Worm (Caenorhabditis elegans): ENCODE results near the gene ztf-18.

Gene ztf-18

ce11 chrIII:896904-897303 is 1.4 kb upstream of the ztf-18 start:
- TF ChIP-seq nhr-237 (tag; optimal IDR thresholded peaks at IDR 0.05) (no peak), spr-3 (GFP tag; optimal IDR thresholded peaks at IDR 0.05) (no peak), nhr-48 (tag; optimal IDR thresholded peaks at IDR 0.05) (no peak), unc-62 (GFP tag; optimal IDR thresholded peaks at IDR 0.05 in 1 of 2) (peak in 1 of 2 experiments; percentile 98), unc-62 (tag; optimal IDR thresholded peaks at IDR 0.05) (no peak)

- TF ChIP-seq lin-1 (GFP tag; IDR thresholded peaks at IDR 0.05) (no peak), daf-12 (tag; optimal IDR thresholded peaks at IDR 0.05) (no peak), nhr-77 (tag; optimal IDR thresholded peaks at IDR 0.05) (peak; percentile 36), nhr-10 (tag; optimal IDR thresholded peaks at IDR 0.05) (no peak), nhr-11 (tag; optimal IDR thresholded peaks at IDR 0.05) (no peak), nhr-48 (tag; optimal IDR thresholded peaks at IDR 0.05) (no peak), dve-1 (tag; optimal IDR thresholded peaks at IDR 0.05; ENCODE audit: insufficient read depth) (peak; percentile 36), ctbp-1 (GFP tag; IDR thresholded peaks at IDR 0.05) (no peak), Y5F2A.4 (GFP tag; optimal IDR thresholded peaks at IDR 0.05) (no peak), T26A8.4 (GFP tag; IDR thresholded peaks at IDR 0.05) (no peak), nhr-111 (GFP tag; optimal IDR thresholded peaks at IDR 0.05) (no peak), T20F7.1 (GFP tag; optimal IDR thresholded peaks at IDR 0.05) (no peak), nhr-28 (tag; optimal IDR thresholded peaks at IDR 0.05) (peak; percentile 45), daf-16 (GFP tag; optimal IDR thresholded peaks at IDR 0.05) (no peak), daf-16 (tag; optimal IDR thresholded peaks at IDR 0.05) (peak; percentile 45), mdt-29 (GFP tag; IDR thresholded peaks at IDR 0.05) (no peak), D1046.2 (GFP tag; IDR thresholded peaks at IDR 0.05) (no peak), ama-1 (optimal IDR thresholded peaks at IDR 0.05) (no peak), mxl-2 (GFP tag; conservative IDR thresholded peaks at IDR 0.05) (no peak), lin-38 (GFP tag; IDR thresholded peaks at IDR 0.05) (no peak), nhr-76 (tag; optimal IDR thresholded peaks at IDR 0.05) (no peak), cey-2 (tag; optimal IDR thresholded peaks at IDR 0.05; ENCODE audit: borderline replicate concordance, insufficient read depth) (no peak), nhr-102 (tag; optimal IDR thresholded peaks at IDR 0.05) (no peak), php-3 (GFP tag; IDR thresholded peaks at IDR 0.05) (peak; percentile 61; the same call in 1 of the 2 replicates), ztf-11 (tag; optimal IDR thresholded peaks at IDR 0.05) (no peak), hif-1 (tag; optimal IDR thresholded peaks at IDR 0.05) (no peak), snpc-4 (tag; optimal IDR thresholded peaks at IDR 0.05) (no peak), nhr-41 (GFP tag; IDR thresholded peaks at IDR 0.05) (no peak), dmd-6 (GFP tag; IDR thresholded peaks at IDR 0.05) (peak; percentile 45; the same call in 1 of the 2 replicates), pqm-1 (tag; optimal IDR thresholded peaks at IDR 0.05) (peak; percentile 87), hlh-11 (tag; optimal IDR thresholded peaks at IDR 0.05) (peak; percentile 35)
Observed at ce11 chrIII:891014-891413, 4.5 kb downstream of the ztf-18 start, which contains the start of gene T24C4.10. Gene T24C4.10, minus strand, starts transcription at chrIII:891243.

- TF ChIP-seq Y105C5A.15 (GFP tag; IDR thresholded peaks at IDR 0.05) (no peak), nhr-41 (GFP tag; IDR thresholded peaks at IDR 0.05) (no peak), daf-19 (GFP tag; conservative IDR thresholded peaks at IDR 0.05) (no peak), gei-8 (GFP tag; optimal IDR thresholded peaks at IDR 0.05) (no peak), nhr-237 (tag; optimal IDR thresholded peaks at IDR 0.05) (no peak), madf-9 (GFP tag; conservative IDR thresholded peaks at IDR 0.05) (no peak), pqm-1 (tag; optimal IDR thresholded peaks at IDR 0.05) (no peak), dmd-8 (GFP tag; IDR thresholded peaks at IDR 0.05) (no peak), nhr-42 (GFP tag; IDR thresholded peaks at IDR 0.05) (no peak), mxl-3 (GFP tag; optimal IDR thresholded peaks at IDR 0.05) (no peak), ces-1 (GFP tag; optimal IDR thresholded peaks at IDR 0.05) (no peak), tag-97 (GFP tag; IDR thresholded peaks at IDR 0.05) (no peak), ztf-7 (tag; optimal IDR thresholded peaks at IDR 0.05) (no peak), tra-1 (GFP tag; IDR thresholded peaks at IDR 0.05) (no peak), F10B5.3 (tag; optimal IDR thresholded peaks at IDR 0.05) (no peak), dpl-1 (GFP tag; optimal IDR thresholded peaks at IDR 0.05) (no peak), lin-15B (tag; optimal IDR thresholded peaks at IDR 0.05) (no peak), php-3 (GFP tag; IDR thresholded peaks at IDR 0.05) (no peak), R02D3.7 (tag; optimal IDR thresholded peaks at IDR 0.05) (no peak), T20F7.1 (GFP tag; optimal IDR thresholded peaks at IDR 0.05) (peak; percentile 23), zip-2 (tag; optimal IDR thresholded peaks at IDR 0.05) (no peak), lin-38 (GFP tag; IDR thresholded peaks at IDR 0.05) (peak; percentile 44)
Observed at ce11 chrIII:888983-889549, 6.4 kb downstream of the ztf-18 start.
